Fruit fly (Drosophila melanogaster) Kc167 (cell line): ENCODE data around the gene Cad74A.

Experiments used
- Myc ChIP-seq: fragments of >200 bp; optimal IDR thresholded peaks from 2 replicates; lab custom pipeline; 2017; ENCODE audit warnings: missing external identifiers
- Sin3A ChIP-seq: fragments of >200 bp; optimal IDR thresholded peaks from 2 replicates; lab custom pipeline; 2018; ENCODE audit warnings: missing external identifiers
- h ChIP-seq: fragments of >200 bp; optimal IDR thresholded peaks from 3 replicates; lab custom pipeline; 2018; ENCODE audit warnings: missing external identifiers
- insv ChIP-seq: fragments of >200 bp; optimal IDR thresholded peaks from 3 replicates; lab custom pipeline; 2018; ENCODE audit warnings: missing external identifiers
- psq ChIP-seq: fragments of >200 bp; optimal IDR thresholded peaks from 2 replicates; lab custom pipeline; 2017; ENCODE audit warnings: missing external identifiers
- ttk ChIP-seq: sonication (Bioruptor generic); optimal IDR thresholded peaks from 2 replicates; lab custom pipeline; 2017; ENCODE audit warnings: missing external identifiers

DNA sequence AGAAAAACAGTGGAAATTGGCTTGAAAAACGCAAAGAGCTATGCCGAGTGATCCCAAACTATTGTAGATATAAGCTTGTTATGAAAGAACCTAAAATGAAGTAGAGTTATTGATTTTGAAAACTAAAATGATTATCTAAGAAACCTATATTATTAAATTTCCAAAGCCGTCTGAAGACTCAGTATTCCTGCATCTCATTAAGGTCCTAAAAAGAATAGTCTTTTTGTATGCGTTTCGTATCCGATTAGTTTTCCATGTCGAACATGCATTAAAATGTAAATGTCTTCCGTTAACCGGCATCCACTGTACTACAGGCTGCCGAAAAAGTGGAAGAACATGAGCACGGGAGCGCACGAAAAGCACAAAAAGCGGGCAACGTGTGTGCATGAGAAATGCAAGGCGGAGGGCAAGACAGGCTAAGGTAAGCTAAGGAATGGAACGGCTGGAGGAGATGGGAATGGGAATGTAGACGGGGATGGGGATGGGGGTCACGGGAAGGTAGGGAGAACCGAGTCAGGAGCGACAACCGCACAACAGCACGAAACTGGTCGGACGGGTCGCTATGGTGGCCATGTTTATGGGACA lies 41.4 kb upstream of the Cad74A start:
- TF ChIP-seq Sin3A (lab: Kevin White, UChicago) (no peak), ttk (lab: Kevin White, UChicago) (no peak), psq (lab: Kevin White, UChicago) (no peak), insv (lab: Kevin White, UChicago) (no peak), Myc (lab: Kevin White, UChicago) (no peak), h (no peak)
